Fruit fly (Drosophila melanogaster) whole organism, embryonic: Measurements from ENCODE around the gene Indy.
A peak's percentile ranks its signal among the peaks of the same experiment; 100 is the strongest.

ENCODE experiments used
- Ada2b ChIP-seq: fragments of 200-800 bp; sonication (Bioruptor generic); IDR thresholded peaks from 2 replicates; pipeline ENCODE4 v1.3.6; 2022; ENCODE audit warnings: missing biosample characterization, missing genetic modification characterization
- CG11504 ChIP-seq: fragments of 200-800 bp; sonication (Bioruptor generic); optimal IDR thresholded peaks from 3 replicates; lab custom pipeline; 2019; ENCODE audit warnings: missing biosample characterization, mild to moderate bottlenecking, missing genetic modification characterization, moderate library complexity
- CG12071 ChIP-seq: fragments of 200-800 bp; sonication (Bioruptor generic); optimal IDR thresholded peaks from 3 replicates; lab custom pipeline; 2018; ENCODE audit warnings: missing biosample characterization, mild to moderate bottlenecking, missing genetic modification characterization
- CG12299 ChIP-seq: fragments of 200-800 bp; sonication (Bioruptor generic); optimal IDR thresholded peaks from 2 replicates; lab custom pipeline; 2018; ENCODE audit warnings: missing biosample characterization, mild to moderate bottlenecking, missing genetic modification characterization
- CG14014 ChIP-seq: fragments of 200-800 bp; sonication (Bioruptor generic); IDR thresholded peaks from 2 replicates; pipeline ENCODE4 v1.3.6; 2022; ENCODE audit warnings: missing biosample characterization, missing genetic modification characterization
- CG14860 ChIP-seq: fragments of 200-800 bp; sonication (Bioruptor generic); IDR thresholded peaks from 3 replicates; pipeline ENCODE4 v1.3.6; 2022; ENCODE audit warnings: missing biosample characterization, missing genetic modification characterization; ENCODE audit not compliant: partially characterized antibody
- CG18476 ChIP-seq: fragments of 200-800 bp; sonication (Bioruptor generic); optimal IDR thresholded peaks from 2 replicates; lab custom pipeline; 2016; ENCODE audit warnings: missing biosample characterization, mild to moderate bottlenecking, missing genetic modification characterization
- CG18764 ChIP-seq: fragments of 200-800 bp; sonication (Bioruptor generic); optimal IDR thresholded peaks from 3 replicates; lab custom pipeline; 2016; ENCODE audit warnings: missing biosample characterization, missing genetic modification characterization
- CG32772 ChIP-seq: fragments of 200-800 bp; sonication (Bioruptor generic); IDR thresholded peaks from 2 replicates; pipeline ENCODE4 v1.3.6; 2022; ENCODE audit warnings: missing biosample characterization, missing genetic modification characterization
- CG4282 ChIP-seq: fragments of 200-800 bp; sonication (Bioruptor generic); optimal IDR thresholded peaks from 2 replicates; lab custom pipeline; 2016; ENCODE audit warnings: missing biosample characterization, missing genetic modification characterization
- CG43689 ChIP-seq: fragments of 200-800 bp; sonication (Bioruptor generic); IDR thresholded peaks from 2 replicates; pipeline ENCODE4 v1.3.6; 2022; ENCODE audit warnings: missing biosample characterization, missing genetic modification characterization
- CG6654 ChIP-seq: fragments of 200-800 bp; sonication (Bioruptor generic); optimal IDR thresholded peaks from 2 replicates; lab custom pipeline; 2017; ENCODE audit warnings: missing biosample characterization, mild to moderate bottlenecking, missing genetic modification characterization
- CG6683 ChIP-seq: fragments of 200-800 bp; sonication (Bioruptor generic); optimal IDR thresholded peaks from 2 replicates; lab custom pipeline; 2017; ENCODE audit warnings: missing biosample characterization, mild to moderate bottlenecking, missing genetic modification characterization, missing genetic modification reagents
- CG6689 ChIP-seq: fragments of 200-800 bp; sonication (Bioruptor generic); IDR thresholded peaks from 2 replicates; pipeline ENCODE4 v1.3.6; 2022; ENCODE audit warnings: missing biosample characterization, missing genetic modification characterization
- CG9932 ChIP-seq: fragments of 200-800 bp; sonication (Bioruptor generic); IDR thresholded peaks from 2 replicates; pipeline ENCODE4 v1.3.6; 2022; ENCODE audit warnings: missing biosample characterization, missing genetic modification characterization
- CHES-1-like ChIP-seq: fragments of 200-800 bp; sonication (Bioruptor generic); optimal IDR thresholded peaks from 2 replicates; lab custom pipeline; 2016; ENCODE audit warnings: missing biosample characterization, missing genetic modification characterization
- CkIIα-i1 ChIP-seq: fragments of 200-800 bp; sonication (Bioruptor generic); IDR thresholded peaks from 2 replicates; pipeline ENCODE4 v1.3.6; 2022; ENCODE audit warnings: missing biosample characterization, missing genetic modification characterization
- Dad ChIP-seq: fragments of 200-800 bp; sonication (Bioruptor generic); optimal IDR thresholded peaks from 3 replicates; lab custom pipeline; 2016; ENCODE audit warnings: missing biosample characterization, missing genetic modification characterization
- Dref ChIP-seq: fragments of 200-800 bp; sonication (Bioruptor generic); IDR thresholded peaks from 2 replicates; pipeline ENCODE4 v1.3.6; 2022; ENCODE audit warnings: missing biosample characterization, missing genetic modification characterization
- E2f2 ChIP-seq: fragments of 200-800 bp; sonication (Bioruptor generic); IDR thresholded peaks from 2 replicates; pipeline ENCODE4 v1.3.6; 2022; ENCODE audit warnings: missing biosample characterization, missing genetic modification characterization
- Eip74EF ChIP-seq, 2 experiments: fragments of 200-800 bp in 1 of 2; fragments of >200 bp in 1 of 2; sonication (Bioruptor generic) in 1 of 2; optimal IDR thresholded peaks; 2 replicates each; lab custom pipeline; 2017 to 2019; ENCODE audit warnings: missing biosample characterization in 2 of 2, missing genetic modification characterization in 2 of 2, mild to moderate bottlenecking in 1 of 2, moderate library complexity in 1 of 2
- Ets97D ChIP-seq: fragments of 200-800 bp; sonication (Bioruptor generic); optimal IDR thresholded peaks from 3 replicates; lab custom pipeline; 2016; ENCODE audit warnings: missing biosample characterization, missing genetic modification characterization
- Fer3 ChIP-seq: fragments of 200-800 bp; sonication (Bioruptor generic); optimal IDR thresholded peaks from 2 replicates; lab custom pipeline; 2018; ENCODE audit warnings: missing biosample characterization, mild to moderate bottlenecking, missing genetic modification characterization, moderate library complexity
- HHEX ChIP-seq: fragments of 200-800 bp; sonication (Bioruptor generic); optimal IDR thresholded peaks from 3 replicates; lab custom pipeline; 2017; ENCODE audit warnings: missing biosample characterization, mild to moderate bottlenecking, missing genetic modification characterization, missing genetic modification reagents
- Jarid2 ChIP-seq: fragments of 200-800 bp; sonication (Bioruptor generic); optimal IDR thresholded peaks from 3 replicates; lab custom pipeline; 2017; ENCODE audit warnings: mild to moderate bottlenecking, missing biosample characterization, missing genetic modification reagents, missing genetic modification characterization
- MESR4 ChIP-seq: fragments of 200-800 bp; sonication (Bioruptor generic); optimal IDR thresholded peaks from 2 replicates; lab custom pipeline; 2018; ENCODE audit warnings: missing biosample characterization, mild to moderate bottlenecking, missing genetic modification characterization, moderate library complexity
- Med ChIP-seq: fragments of 200-800 bp; sonication (Bioruptor generic); peaks from one replicate; lab custom pipeline; 2016; ENCODE audit warnings: missing biosample characterization, missing genetic modification characterization, mild to moderate bottlenecking, inconsistent platforms, moderate library complexity
- Nf-YC ChIP-seq: fragments of 200-800 bp; optimal IDR thresholded peaks from 3 replicates; lab custom pipeline; 2019; ENCODE audit warnings: missing biosample characterization, mild to moderate bottlenecking, missing genetic modification characterization, moderate library complexity
- Scr ChIP-seq: fragments of 200-800 bp; sonication (Bioruptor generic); IDR thresholded peaks from 2 replicates; pipeline ENCODE4 v1.3.6; 2022; ENCODE audit warnings: missing biosample characterization, missing genetic modification characterization; ENCODE audit not compliant: partially characterized antibody
- Six4 ChIP-seq: fragments of 200-800 bp; sonication (Bioruptor generic); optimal IDR thresholded peaks from 2 replicates; lab custom pipeline; 2016; ENCODE audit warnings: missing biosample characterization, missing genetic modification characterization
- Taf1 ChIP-seq: fragments of 200-800 bp; sonication (Bioruptor generic); IDR thresholded peaks from 2 replicates; pipeline ENCODE4 v1.3.6; 2022; ENCODE audit warnings: missing biosample characterization, missing genetic modification characterization
- Xbp1 ChIP-seq: fragments of 200-800 bp; sonication (Bioruptor generic); optimal IDR thresholded peaks from 3 replicates; lab custom pipeline; 2016; ENCODE audit warnings: missing biosample characterization, mild to moderate bottlenecking, missing genetic modification characterization
- bab2 ChIP-seq: fragments of 200-800 bp; sonication (Bioruptor generic); optimal IDR thresholded peaks from 2 replicates; lab custom pipeline; 2016; ENCODE audit warnings: missing biosample characterization, missing genetic modification characterization
- dan ChIP-seq: fragments of 200-800 bp; sonication (Bioruptor generic); IDR thresholded peaks from 2 replicates; pipeline ENCODE4 v1.3.6; 2022; ENCODE audit warnings: missing biosample characterization, missing genetic modification characterization
- danr ChIP-seq: fragments of 200-800 bp; sonication (Bioruptor generic); IDR thresholded peaks from 2 replicates; pipeline ENCODE4 v1.3.6; 2022; ENCODE audit warnings: missing biosample characterization, missing genetic modification characterization
- dati ChIP-seq: fragments of 200-800 bp; sonication (Bioruptor generic); IDR thresholded peaks from 2 replicates; pipeline ENCODE4 v1.3.6; 2022; ENCODE audit warnings: missing biosample characterization, missing genetic modification characterization
- dmrt99B ChIP-seq: fragments of 200-800 bp; sonication (Bioruptor generic); optimal IDR thresholded peaks from 2 replicates; lab custom pipeline; 2018; ENCODE audit warnings: missing biosample characterization, mild to moderate bottlenecking, missing genetic modification characterization, moderate library complexity
- fd3F ChIP-seq: fragments of 200-800 bp; sonication (Bioruptor generic); optimal IDR thresholded peaks from 2 replicates; lab custom pipeline; 2018; ENCODE audit warnings: missing biosample characterization, mild to moderate bottlenecking, missing genetic modification characterization, moderate library complexity
- gt ChIP-seq: fragments of 200-800 bp; sonication (Bioruptor generic); IDR thresholded peaks from 2 replicates; pipeline ENCODE4 v1.3.6; 2022; ENCODE audit warnings: missing biosample characterization, missing genetic modification characterization
- insv ChIP-seq, 2 experiments: fragments of 200-800 bp; sonication (Bioruptor generic); optimal IDR thresholded peaks; 3 replicates each; lab custom pipeline; 2016 to 2018; ENCODE audit warnings: missing biosample characterization in 2 of 2, missing genetic modification characterization in 2 of 2
- kah ChIP-seq: fragments of 200-800 bp; sonication (Bioruptor generic); optimal IDR thresholded peaks from 2 replicates; lab custom pipeline; 2018; ENCODE audit warnings: missing biosample characterization, mild to moderate bottlenecking, missing genetic modification characterization
- ken ChIP-seq: fragments of 200-800 bp; sonication (Bioruptor generic); IDR thresholded peaks from 3 replicates; pipeline ENCODE4 v1.3.6; 2022; ENCODE audit warnings: missing biosample characterization, missing genetic modification characterization
- lilli ChIP-seq: fragments of 200-800 bp; sonication (Bioruptor generic); optimal IDR thresholded peaks from 3 replicates; lab custom pipeline; 2016; ENCODE audit warnings: missing biosample characterization, missing genetic modification characterization
- oc ChIP-seq: fragments of 200-800 bp; sonication (Bioruptor generic); optimal IDR thresholded peaks from 2 replicates; lab custom pipeline; 2018; ENCODE audit warnings: missing biosample characterization, mild to moderate bottlenecking, missing genetic modification characterization, moderate library complexity
- pzg ChIP-seq: fragments of 200-800 bp; sonication (Bioruptor generic); optimal IDR thresholded peaks from 3 replicates; lab custom pipeline; 2018; ENCODE audit warnings: missing biosample characterization, mild to moderate bottlenecking, missing genetic modification characterization, moderate library complexity
- slbo ChIP-seq: fragments of 200-800 bp; sonication (Bioruptor generic); IDR thresholded peaks from 2 replicates; pipeline ENCODE4 v1.3.6; 2022; ENCODE audit warnings: missing biosample characterization, missing genetic modification characterization
- tin ChIP-seq: fragments of 200-800 bp; sonication (Bioruptor generic); optimal IDR thresholded peaks from 3 replicates; lab custom pipeline; 2016; ENCODE audit warnings: missing biosample characterization, missing genetic modification characterization
- tup ChIP-seq: fragments of 200-800 bp; sonication (Bioruptor generic); optimal IDR thresholded peaks from 2 replicates; lab custom pipeline; 2016; ENCODE audit warnings: missing biosample characterization, mild to moderate bottlenecking, missing genetic modification characterization, moderate library complexity
- twi ChIP-seq: fragments of 200-800 bp; optimal IDR thresholded peaks from 2 replicates; lab custom pipeline; 2019; ENCODE audit warnings: missing biosample characterization, mild to moderate bottlenecking, missing genetic modification characterization, moderate library complexity
- wdn ChIP-seq: fragments of 200-800 bp; sonication (Bioruptor generic); IDR thresholded peaks from 2 replicates; pipeline ENCODE4 v1.3.6; 2022; ENCODE audit warnings: missing biosample characterization, missing genetic modification characterization
- wor ChIP-seq: fragments of 200-800 bp; sonication (Bioruptor generic); IDR thresholded peaks from 2 replicates; pipeline ENCODE4 v1.3.6; 2022; ENCODE audit warnings: missing biosample characterization, missing genetic modification characterization

Indy gene

DNA sequence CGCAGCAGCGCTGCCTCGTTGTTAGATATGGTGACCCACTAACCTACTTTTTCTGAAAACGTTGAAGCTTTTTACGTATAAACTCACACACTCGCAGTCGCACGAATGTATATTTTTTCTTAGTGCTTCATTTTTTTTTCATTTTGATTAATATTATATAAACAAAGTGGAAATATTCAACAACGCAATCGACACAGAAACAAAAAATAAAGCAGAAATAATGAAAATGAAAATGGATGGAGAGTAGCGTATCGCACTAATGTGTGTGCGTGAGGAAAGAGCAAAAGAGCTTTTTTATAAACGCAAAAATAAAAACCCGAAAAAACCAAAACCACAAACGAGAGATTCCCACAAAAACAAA, 60.0 kb downstream of the Indy start (continued):
- peak; percentile 42; the same call in 1 of the 2 replicates for TF ChIP-seq CG14014 (GFP tag; lab: Robert Waterston, UW)
- TF ChIP-seq fd3F (GFP tag; lab: Kevin White, UChicago) = peak; percentile 10
- TF ChIP-seq CG18476 (GFP tag; lab: Kevin White, UChicago) = peak; percentile 40
- TF ChIP-seq Med (GFP tag; lab: Kevin White, UChicago) = peak; percentile 51
- TF ChIP-seq CG43689 (GFP tag; lab: Robert Waterston, UW) = peak; percentile 50; the same call in 1 of the 2 replicates
- TF ChIP-seq CG6654 (GFP tag; lab: Kevin White, UChicago) = no peak
- 0 out of 2 replicates have a peak, but pooled peaks have one; percentile 12 for TF ChIP-seq Ada2b
- no peak for TF ChIP-seq Six4 (GFP tag; lab: Kevin White, UChicago)
- peak; percentile 68 for TF ChIP-seq slbo
- TF ChIP-seq CG11504 (tag; lab: Kevin White, UChicago) = peak; percentile 54
- no peak for TF ChIP-seq insv (GFP tag; optimal IDR thresholded peaks at IDR 0.05; lab: Kevin White, UChicago)
- TF ChIP-seq Eip74EF (GFP tag; optimal IDR thresholded peaks at IDR 0.05; lab: Kevin White, UChicago) = peak in 1 of 2 experiments; percentile 13
- peak; percentile 21; the same call in 1 of the 2 replicates for TF ChIP-seq CG9932
- TF ChIP-seq CG6683 (GFP tag; lab: Kevin White, UChicago) = no peak
- TF ChIP-seq dmrt99B (tag; lab: Kevin White, UChicago) = peak; percentile 47
- TF ChIP-seq CHES-1-like = no peak
- no peak for TF ChIP-seq CkIIα-i1 (GFP tag; lab: Robert Waterston, UW)
- peak; percentile 29; the same call in 1 of the 2 replicates for TF ChIP-seq wor
- no peak for TF ChIP-seq Scr
- TF ChIP-seq Xbp1 (GFP tag; lab: Kevin White, UChicago) = peak; percentile 18
- TF ChIP-seq Fer3 = peak; percentile 59
- peak; percentile 8 for TF ChIP-seq Nf-YC
- 0 out of 2 replicates have a peak, but pooled peaks have one; percentile 30 for TF ChIP-seq wdn
- no peak for TF ChIP-seq CG12071 (GFP tag; lab: Kevin White, UChicago)
- TF ChIP-seq MESR4 = no peak
- TF ChIP-seq Jarid2 (GFP tag; lab: Kevin White, UChicago) = no peak
- TF ChIP-seq oc (tag; lab: Kevin White, UChicago) = peak; percentile 34
- peak; percentile 7 for TF ChIP-seq HHEX (GFP tag; lab: Kevin White, UChicago)
- no peak for TF ChIP-seq pzg (GFP tag; lab: Kevin White, UChicago)
- TF ChIP-seq lilli (GFP tag; lab: Kevin White, UChicago) = peak; percentile 31
- TF ChIP-seq CG12299 (tag; lab: Kevin White, UChicago) = peak; percentile 20
- no peak for TF ChIP-seq CG4282
- no peak for TF ChIP-seq bab2 (GFP tag; lab: Kevin White, UChicago)
- no peak for TF ChIP-seq tup
- TF ChIP-seq CG14860 (GFP tag; lab: Robert Waterston, UW) = no peak
- no peak for TF ChIP-seq Taf1 (GFP tag; lab: Robert Waterston, UW)
- TF ChIP-seq CG6689 = peak; percentile 68
- TF ChIP-seq tin = no peak
- no peak for TF ChIP-seq Dref (GFP tag; lab: Robert Waterston, UW)
- peak; percentile 43 for TF ChIP-seq E2f2 (GFP tag; lab: Robert Waterston, UW)
- 0 out of 2 replicates have a peak, but pooled peaks have one; percentile 26 for TF ChIP-seq danr (GFP tag; lab: Robert Waterston, UW)
- no peak for TF ChIP-seq twi (tag; lab: Kevin White, UChicago)
- TF ChIP-seq gt (GFP tag; lab: Robert Waterston, UW) = no peak
- TF ChIP-seq ken = peak; percentile 58; the same call in 2 of the 3 replicates
- TF ChIP-seq kah (GFP tag; lab: Kevin White, UChicago) = no peak
- TF ChIP-seq Ets97D = peak; percentile 25
- TF ChIP-seq CG18764 (GFP tag; lab: Kevin White, UChicago) = no peak
- no peak for TF ChIP-seq dan (GFP tag; lab: Robert Waterston, UW)
- no peak for TF ChIP-seq CG32772 (GFP tag; lab: Robert Waterston, UW)
- no peak for TF ChIP-seq dati (GFP tag; lab: Robert Waterston, UW)
- no peak for TF ChIP-seq Dad
